Worm (Caenorhabditis elegans): ENCODE data around the gene F54C9.7.

The F54C9.7 gene

DNA sequence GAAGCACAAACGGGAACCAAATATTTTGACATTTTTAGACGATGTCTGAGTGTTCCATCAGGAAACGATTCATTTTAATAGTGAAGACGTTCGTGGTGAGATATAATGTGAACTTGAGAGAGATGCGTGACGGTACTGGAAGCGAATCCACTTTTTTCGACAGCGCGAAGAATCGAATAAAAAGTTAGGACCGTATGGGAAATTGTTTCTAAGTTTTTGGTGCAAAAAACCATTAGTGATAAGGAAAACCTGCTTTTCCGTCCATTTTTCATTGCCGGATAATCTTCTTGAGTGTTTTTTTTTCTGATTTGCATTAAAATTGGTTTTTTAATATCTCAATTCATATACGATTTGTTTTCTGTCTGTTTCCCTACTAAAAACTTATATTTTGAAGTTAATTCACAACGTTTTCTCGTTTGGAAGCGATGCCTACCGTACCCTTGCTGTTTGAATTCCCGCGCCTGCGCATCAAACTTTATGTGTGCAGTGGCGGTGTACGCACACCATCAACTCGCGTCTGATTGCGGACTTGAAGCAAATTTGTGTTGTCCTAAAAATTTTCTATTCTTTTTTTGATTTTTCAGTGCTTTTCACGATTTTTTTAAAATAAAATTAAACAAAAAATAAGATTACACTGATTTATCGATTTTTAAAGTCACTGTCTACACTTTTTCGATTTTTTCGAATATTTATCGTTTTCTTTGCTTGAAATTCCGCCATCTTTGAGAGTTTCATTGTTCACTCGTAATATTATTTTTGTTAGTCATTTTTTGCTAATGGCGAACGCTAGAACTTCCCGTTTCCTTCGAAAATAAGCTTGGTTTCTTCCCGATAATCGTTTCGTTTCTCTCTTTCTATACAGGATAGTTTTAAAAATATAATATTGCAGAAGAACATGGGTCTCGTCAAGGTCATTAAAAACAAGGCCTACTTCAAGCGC, 3.8 kb upstream of the F54C9.7 start, which contains the start of the genes col-38 and rpl-5 (continued):
- TF ChIP-seq ceh-18 (tag; optimal IDR thresholded peaks at IDR 0.05), result peak; percentile 77
- TF ChIP-seq pqm-1 (tag; optimal IDR thresholded peaks at IDR 0.05), result no peak
- TF ChIP-seq unc-86 (tag; optimal IDR thresholded peaks at IDR 0.05), result no peak
- TF ChIP-seq ceh-45 (GFP tag; IDR thresholded peaks at IDR 0.05), result no peak
- no peak for TF ChIP-seq pat-9 (tag; optimal IDR thresholded peaks at IDR 0.05)
- peak; percentile 67 for TF ChIP-seq unc-42 (tag; optimal IDR thresholded peaks at IDR 0.05)
- TF ChIP-seq madf-2 (tag; optimal IDR thresholded peaks at IDR 0.05), result peak; percentile 29
- no peak for TF ChIP-seq mec-3 (tag; optimal IDR thresholded peaks at IDR 0.05; ENCODE audit: borderline replicate concordance)
- TF ChIP-seq C38D4.7 (GFP tag; optimal IDR thresholded peaks at IDR 0.05), result no peak
- TF ChIP-seq ets-4 (tag; optimal IDR thresholded peaks at IDR 0.05), result peak; percentile 46
- no peak for TF ChIP-seq sox-4 (tag; optimal IDR thresholded peaks at IDR 0.05)
- TF ChIP-seq ceh-22 (tag; optimal IDR thresholded peaks at IDR 0.05), result no peak
- TF ChIP-seq tbx-7 (tag; optimal IDR thresholded peaks at IDR 0.05), result no peak
- TF ChIP-seq sdc-2 (tag; optimal IDR thresholded peaks at IDR 0.05), result no peak
- TF ChIP-seq fkh-6 (tag; optimal IDR thresholded peaks at IDR 0.05), result no peak
- TF ChIP-seq syd-9 (tag; optimal IDR thresholded peaks at IDR 0.05), result no peak
- TF ChIP-seq ceh-48 (tag; optimal IDR thresholded peaks at IDR 0.05), result peak; percentile 0
- TF ChIP-seq unc-55 (GFP tag; optimal IDR thresholded peaks at IDR 0.05), result peak; percentile 56
- TF ChIP-seq hlh-30 (tag; optimal IDR thresholded peaks at IDR 0.05; ENCODE audit: insufficient read depth), result peak; percentile 65
- TF ChIP-seq Y22D7AL.16 (tag; optimal IDR thresholded peaks at IDR 0.05), result peak; percentile 26
- TF ChIP-seq hlh-8 (tag; optimal IDR thresholded peaks at IDR 0.05), result no peak
- TF ChIP-seq dve-1 (tag; optimal IDR thresholded peaks at IDR 0.05), result peak; percentile 68
- TF ChIP-seq elt-4 (tag; optimal IDR thresholded peaks at IDR 0.05), result no peak
- TF ChIP-seq gmeb-2 (tag; optimal IDR thresholded peaks at IDR 0.05), result no peak
- TF ChIP-seq hlh-13 (GFP tag; optimal IDR thresholded peaks at IDR 0.05), result no peak
- TF ChIP-seq ceh-31 (tag; optimal IDR thresholded peaks at IDR 0.05), result peak; percentile 74

DNA sequence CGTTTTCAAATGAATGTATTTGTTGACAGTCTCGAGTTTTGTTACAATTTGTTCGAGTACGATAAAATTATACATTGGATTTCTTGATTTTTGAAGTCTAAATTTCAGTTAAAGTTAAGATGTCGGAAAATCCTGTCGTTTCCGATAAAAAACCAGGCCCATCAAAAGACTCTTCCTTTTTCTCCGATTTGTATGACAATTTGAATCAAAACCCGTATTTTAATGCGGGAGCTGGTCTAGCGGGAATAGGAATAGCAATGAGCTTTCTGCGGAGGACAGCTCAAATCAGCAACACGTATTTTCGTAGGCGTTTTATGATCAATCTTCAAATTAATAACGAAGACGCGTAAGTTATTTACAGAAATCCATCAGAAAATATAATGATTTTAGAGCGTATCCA, 2.2 kb upstream of the F54C9.7 start, which contains the start of gene bcs-1:
Gene bcs-1, plus strand, starts transcription at position 109 of the 400 bp plus-strand sequence.
- TF ChIP-seq pag-3 (tag; optimal IDR thresholded peaks at IDR 0.05; ENCODE audit: borderline replicate concordance), result no peak

DNA sequence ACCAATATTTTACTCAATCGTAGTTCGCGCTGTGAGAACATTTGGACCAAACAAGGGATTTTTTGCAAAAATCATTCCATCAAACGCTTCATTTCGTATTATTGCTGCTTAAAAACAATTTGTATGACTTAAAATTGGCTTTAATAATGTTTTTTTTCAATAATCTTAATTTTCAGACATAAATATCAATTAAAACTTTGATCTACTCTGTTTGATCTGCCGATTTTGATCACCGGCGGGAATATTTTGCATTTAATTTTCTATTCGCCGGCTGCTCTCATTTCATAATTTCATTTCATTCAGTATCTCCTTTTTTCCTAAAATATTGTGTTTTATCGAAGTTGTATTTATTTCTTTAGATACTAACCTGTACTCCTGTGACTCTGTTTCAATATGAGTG, 2.0 kb downstream of the F54C9.7 start, which contains the start of gene puf-5:
Gene puf-5, plus strand, starts transcription at position 358 of the 400 bp plus-strand sequence.
- TF ChIP-seq C08G9.2 (tag; optimal IDR thresholded peaks at IDR 0.05) (no peak), pax-1 (tag; optimal IDR thresholded peaks at IDR 0.05) (no peak), unc-42 (tag; optimal IDR thresholded peaks at IDR 0.05) (no peak), T23F11.4 (GFP tag; optimal IDR thresholded peaks at IDR 0.05) (no peak), che-1 (tag; optimal IDR thresholded peaks at IDR 0.05) (no peak), dmd-4 (tag; optimal IDR thresholded peaks at IDR 0.05; ENCODE audit: borderline replicate concordance) (no peak), lim-6 (tag; optimal IDR thresholded peaks at IDR 0.05) (no peak), ceh-6 (GFP tag; optimal IDR thresholded peaks at IDR 0.05) (no peak), ceh-18 (tag; optimal IDR thresholded peaks at IDR 0.05) (no peak), unc-55 (GFP tag; optimal IDR thresholded peaks at IDR 0.05) (no peak), ztf-16 (tag; optimal IDR thresholded peaks at IDR 0.05) (no peak), pag-3 (tag; optimal IDR thresholded peaks at IDR 0.05; ENCODE audit: borderline replicate concordance) (no peak), ama-1 (optimal IDR thresholded peaks at IDR 0.05) (no peak), dve-1 (tag; optimal IDR thresholded peaks at IDR 0.05) (no peak)
